Worm (Caenorhabditis elegans): ENCODE results near the gene mev-1.

- TF ChIP-seq blmp-1 (tag; optimal IDR thresholded peaks at IDR 0.05) (no peak), lin-13 (tag; optimal IDR thresholded peaks at IDR 0.05) (no peak), pha-4 (tag; optimal IDR thresholded peaks at IDR 0.05) (no peak), nhr-28 (tag; optimal IDR thresholded peaks at IDR 0.05) (no peak), unc-62 (GFP tag; optimal IDR thresholded peaks at IDR 0.05) (no peak), lsy-2 (tag; optimal IDR thresholded peaks at IDR 0.05) (no peak), mep-1 (tag; optimal IDR thresholded peaks at IDR 0.05) (no peak), snpc-4 (tag; optimal IDR thresholded peaks at IDR 0.05) (no peak), unc-39 (tag; optimal IDR thresholded peaks at IDR 0.05) (no peak), lin-32 (GFP tag; optimal IDR thresholded peaks at IDR 0.05) (no peak), hlh-1 (tag; optimal IDR thresholded peaks at IDR 0.05) (no peak), ztf-11 (tag; optimal IDR thresholded peaks at IDR 0.05) (no peak)
These were observed 25.8 kb downstream of the mev-1 start for ce11 chrIII:10359916-10360315.

All from whole organism, mixed stage, embryonic.